Worm (Caenorhabditis elegans): Measurements from ENCODE around the gene dsl-7.

- TF ChIP-seq ama-1 (optimal IDR thresholded peaks at IDR 0.05) (no peak), B0310.2 (tag; optimal IDR thresholded peaks at IDR 0.05) (no peak), pes-1 (GFP tag; IDR thresholded peaks at IDR 0.05) (no peak), sea-1 (GFP tag; conservative IDR thresholded peaks at IDR 0.05) (no peak), tbx-11 (GFP tag; IDR thresholded peaks at IDR 0.05) (no peak), ets-7 (tag; optimal IDR thresholded peaks at IDR 0.05) (no peak), aly-1 (tag; optimal IDR thresholded peaks at IDR 0.05) (no peak), hmg-4 (GFP tag; optimal IDR thresholded peaks at IDR 0.05) (no peak), F13C5.2 (tag; optimal IDR thresholded peaks at IDR 0.05) (no peak), tra-4 (tag; optimal IDR thresholded peaks at IDR 0.05) (no peak), ceh-13 (GFP tag; optimal IDR thresholded peaks at IDR 0.05) (no peak), hnd-1 (tag; optimal IDR thresholded peaks at IDR 0.05) (no peak), flt-1 (GFP tag; IDR thresholded peaks at IDR 0.05) (no peak), hmbx-1 (tag; optimal IDR thresholded peaks at IDR 0.05) (no peak)
These were observed 28.9 kb upstream of the dsl-7 start, which contains the start of gene srd-35 for ce11 chrV:12964076-12964475.
